Worm (Caenorhabditis elegans) whole organism, L1 larva: ENCODE results near the gene Y42H9AR.4.

ENCODE experiments used
- aly-2 ChIP-seq: fragments of 150-350 bp; optimal IDR thresholded peaks from 2 replicates; lab custom pipeline; 2014; ENCODE audit warnings: missing biosample characterization, missing genetic modification characterization
- ceh-88 ChIP-seq: fragments of 200-800 bp; sonication (Bioruptor generic); IDR thresholded peaks from 2 replicates; pipeline ENCODE4 v1.3.6; 2022; ENCODE audit warnings: missing genetic modification characterization, missing compliant biosample characterization
- mdl-1 ChIP-seq, 2 experiments: fragments of 150-350 bp; optimal IDR thresholded peaks; 2 replicates each; lab custom pipeline; 2014 to 2017; ENCODE audit warnings: missing biosample characterization in 2 of 2, missing genetic modification characterization in 2 of 2, inconsistent platforms in 1 of 2
- unc-62 ChIP-seq: fragments of 150-350 bp; optimal IDR thresholded peaks from 2 replicates; lab custom pipeline; 2014; ENCODE audit warnings: missing biosample characterization, missing genetic modification reagents, missing genetic modification characterization

- TF ChIP-seq ceh-88 (GFP tag; lab: Robert Waterston, UW) (no peak), mdl-1 (tag; optimal IDR thresholded peaks at IDR 0.05; lab: Kevin White, UChicago) (no peak), unc-62 (GFP tag; lab: Kevin White, UChicago) (no peak), aly-2 (tag; lab: Kevin White, UChicago) (no peak)
These were observed 628 bp upstream of the Y42H9AR.4 start for ce11 chrIV:8112646-8113045.
